Worm (Caenorhabditis elegans) whole organism, young adult: ENCODE results near the gene nspg-3.

ENCODE experiments used
- B0019.2 ChIP-seq: fragments of 200-800 bp; sonication (Bioruptor generic); conservative IDR thresholded peaks from 2 replicates; pipeline ENCODE4 v1.3.6; 2022; ENCODE audit warnings: missing genetic modification reagents, missing genetic modification characterization, missing compliant biosample characterization
- B0336.3 ChIP-seq: fragments of 200-800 bp; sonication (Bioruptor generic); IDR thresholded peaks from 2 replicates; pipeline ENCODE4 v1.3.6; 2022; ENCODE audit warnings: missing genetic modification characterization, missing compliant biosample characterization
- F23B12.7 ChIP-seq: sonication (generic microtip); optimal IDR thresholded peaks from 2 replicates; lab custom pipeline; 2017; ENCODE audit warnings: missing genetic modification characterization, mild to moderate bottlenecking, missing compliant biosample characterization, antibody characterized with exemption, moderate library complexity; ENCODE audit not compliant: insufficient read depth
- F39B2.1 ChIP-seq: fragments of 200-800 bp; sonication (Bioruptor generic); IDR thresholded peaks from 2 replicates; pipeline ENCODE4 v1.3.6; 2022; ENCODE audit warnings: missing genetic modification reagents, missing genetic modification characterization, missing compliant biosample characterization
- F49E8.2 ChIP-seq: sonication (generic microtip); optimal IDR thresholded peaks from 3 replicates; lab custom pipeline; 2017; ENCODE audit warnings: missing genetic modification characterization, mild to moderate bottlenecking, missing compliant biosample characterization, antibody characterized with exemption, moderate library complexity; ENCODE audit not compliant: insufficient read depth
- F57C9.4 ChIP-seq: sonication (generic microtip); optimal IDR thresholded peaks from 2 replicates; lab custom pipeline; 2017; ENCODE audit warnings: mild to moderate bottlenecking, missing genetic modification characterization, missing compliant biosample characterization
- Y53F4B.3 ChIP-seq: fragments of 200-800 bp; sonication (Bioruptor generic); IDR thresholded peaks from 2 replicates; pipeline ENCODE4 v1.3.6; 2022; ENCODE audit warnings: missing genetic modification reagents, missing genetic modification characterization, missing compliant biosample characterization
- Y67H2A.10 ChIP-seq: fragments of 200-800 bp; sonication (Bioruptor generic); conservative IDR thresholded peaks from 2 replicates; pipeline ENCODE4 v1.3.6; 2022; ENCODE audit warnings: missing genetic modification reagents, missing genetic modification characterization, missing compliant biosample characterization
- Y79H2A.3 ChIP-seq: fragments of 200-800 bp; sonication (Bioruptor generic); conservative IDR thresholded peaks from 2 replicates; pipeline ENCODE4 v1.3.6; 2022; ENCODE audit warnings: missing genetic modification reagents, missing genetic modification characterization, missing compliant biosample characterization
- ama-1 ChIP-seq, 3 experiments: fragments of 150-350 bp in 1 of 3; sonication (generic microtip) in 2 of 3; optimal IDR thresholded peaks; 2 replicates each; lab custom pipeline; 2014 to 2018; ENCODE audit warnings: missing biosample characterization in 2 of 3, missing genetic modification characterization in 2 of 3, missing genetic modification reagents in 2 of 3
- atf-7 ChIP-seq: sonication (generic microtip); optimal IDR thresholded peaks from 2 replicates; lab custom pipeline; 2017; ENCODE audit warnings: mild to moderate bottlenecking, missing genetic modification characterization, missing compliant biosample characterization
- athp-1 ChIP-seq: sonication (generic microtip); optimal IDR thresholded peaks from 2 replicates; lab custom pipeline; 2017; ENCODE audit warnings: mild to moderate bottlenecking, missing genetic modification characterization, missing compliant biosample characterization
- attf-6 ChIP-seq: fragments of 200-800 bp; sonication (Bioruptor generic); IDR thresholded peaks from 2 replicates; pipeline ENCODE4 v1.3.6; 2022; ENCODE audit warnings: missing genetic modification reagents, missing genetic modification characterization, missing compliant biosample characterization
- ceh-58 ChIP-seq: fragments of 200-800 bp; sonication (Bioruptor generic); IDR thresholded peaks from 2 replicates; pipeline ENCODE4 v1.3.6; 2022; ENCODE audit warnings: missing genetic modification characterization, missing compliant biosample characterization
- ceh-91 ChIP-seq: fragments of 200-800 bp; sonication (Bioruptor generic); IDR thresholded peaks from 2 replicates; pipeline ENCODE4 v1.3.6; 2022; ENCODE audit warnings: missing genetic modification reagents, missing genetic modification characterization, missing compliant biosample characterization
- dox-1 ChIP-seq: fragments of 200-800 bp; sonication (Bioruptor generic); IDR thresholded peaks from 2 replicates; pipeline ENCODE4 v1.3.6; 2022; ENCODE audit warnings: missing genetic modification reagents, missing genetic modification characterization, missing compliant biosample characterization
- efl-1 ChIP-seq: fragments of 150-350 bp; optimal IDR thresholded peaks from 2 replicates; lab custom pipeline; 2014; ENCODE audit warnings: missing biosample characterization, missing genetic modification reagents, missing genetic modification characterization
- egrh-3 ChIP-seq: fragments of 200-800 bp; sonication (Bioruptor generic); IDR thresholded peaks from 2 replicates; pipeline ENCODE4 v1.3.6; 2022; ENCODE audit warnings: missing genetic modification reagents, missing genetic modification characterization, missing compliant biosample characterization
- ets-4 ChIP-seq: fragments of 200-800 bp; sonication (Bioruptor generic); optimal IDR thresholded peaks from 2 replicates; lab custom pipeline; 2018; ENCODE audit warnings: mild to moderate bottlenecking, missing genetic modification characterization, missing compliant biosample characterization
- fkh-3 ChIP-seq: sonication (generic microtip); optimal IDR thresholded peaks from 2 replicates; lab custom pipeline; 2016; ENCODE audit warnings: mild to moderate bottlenecking, missing genetic modification characterization, missing compliant biosample characterization
- gei-17 ChIP-seq: fragments of 200-800 bp; sonication (Bioruptor generic); optimal IDR thresholded peaks from 2 replicates; lab custom pipeline; 2018; ENCODE audit warnings: mild to moderate bottlenecking, missing genetic modification characterization, missing compliant biosample characterization
- hlh-12 ChIP-seq: sonication (generic microtip); optimal IDR thresholded peaks from 2 replicates; lab custom pipeline; 2016; ENCODE audit warnings: missing genetic modification characterization, missing compliant biosample characterization
- hmg-20 ChIP-seq: fragments of 200-800 bp; sonication (Bioruptor generic); IDR thresholded peaks from 2 replicates; pipeline ENCODE4 v1.3.6; 2022; ENCODE audit warnings: missing genetic modification reagents, missing genetic modification characterization, missing compliant biosample characterization
- hrde-1 ChIP-seq: sonication (generic microtip); optimal IDR thresholded peaks from 2 replicates; lab custom pipeline; 2016; ENCODE audit warnings: missing genetic modification characterization, mild to moderate bottlenecking, missing compliant biosample characterization, moderate library complexity, missing genotype, missing genetic modification reagents, borderline replicate concordance
- let-526 ChIP-seq: fragments of 200-800 bp; sonication (Bioruptor generic); IDR thresholded peaks from 2 replicates; pipeline ENCODE4 v1.3.6; 2022; ENCODE audit warnings: missing genetic modification reagents, missing genetic modification characterization, missing compliant biosample characterization
- lin-35 ChIP-seq, 3 experiments: fragments of 150-350 bp in 2 of 3; sonication (generic microtip) in 1 of 3; optimal IDR thresholded peaks; 2 replicates each; lab custom pipeline; 2014 to 2018; ENCODE audit warnings: missing biosample characterization in 3 of 3, missing genetic modification characterization in 3 of 3, missing genetic modification reagents in 3 of 3
- lin-40 ChIP-seq: sonication (generic microtip); optimal IDR thresholded peaks from 2 replicates; lab custom pipeline; 2016; ENCODE audit warnings: missing genetic modification characterization, mild to moderate bottlenecking, missing compliant biosample characterization, missing genotype, missing genetic modification reagents
- lsl-1 ChIP-seq: fragments of 200-800 bp; sonication (Bioruptor generic); optimal IDR thresholded peaks from 2 replicates; lab custom pipeline; 2018; ENCODE audit warnings: mild to moderate bottlenecking, missing genetic modification characterization, moderate library complexity, missing compliant biosample characterization
- lsy-27 ChIP-seq: sonication (generic microtip); optimal IDR thresholded peaks from 2 replicates; lab custom pipeline; 2017; ENCODE audit warnings: missing genetic modification characterization, mild to moderate bottlenecking, missing compliant biosample characterization, antibody characterized with exemption, missing genotype, borderline replicate concordance; ENCODE audit not compliant: insufficient read depth
- madf-3 ChIP-seq: fragments of 200-800 bp; sonication (Bioruptor generic); IDR thresholded peaks from 2 replicates; pipeline ENCODE4 v1.3.6; 2022; ENCODE audit warnings: missing genetic modification reagents, missing genetic modification characterization, missing compliant biosample characterization
- madf-6 ChIP-seq: fragments of 200-800 bp; sonication (Bioruptor generic); IDR thresholded peaks from 2 replicates; pipeline ENCODE4 v1.3.6; 2022; ENCODE audit warnings: missing genetic modification reagents, missing genetic modification characterization, missing compliant biosample characterization
- mcd-1 ChIP-seq: fragments of 200-800 bp; sonication (Bioruptor generic); IDR thresholded peaks from 2 replicates; pipeline ENCODE4 v1.3.6; 2022; ENCODE audit warnings: missing genetic modification reagents, missing genetic modification characterization, missing compliant biosample characterization
- nfya-1 ChIP-seq: sonication (generic microtip); optimal IDR thresholded peaks from 2 replicates; lab custom pipeline; 2017; ENCODE audit warnings: antibody characterized with exemption, missing compliant biosample characterization, missing genetic modification characterization, borderline replicate concordance; ENCODE audit not compliant: insufficient read depth
- nhr-179 ChIP-seq: sonication (generic microtip); optimal IDR thresholded peaks from 2 replicates; lab custom pipeline; 2016; ENCODE audit warnings: mild to moderate bottlenecking, missing genetic modification characterization, missing compliant biosample characterization
- nhr-80 ChIP-seq: sonication (generic microtip); optimal IDR thresholded peaks from 2 replicates; lab custom pipeline; 2016; ENCODE audit warnings: missing genetic modification characterization, missing compliant biosample characterization
- rec-8 ChIP-seq, 2 experiments: sonication (generic microtip); optimal IDR thresholded peaks; 2 replicates each; lab custom pipeline; 2016; ENCODE audit warnings: mild to moderate bottlenecking in 2 of 2, missing genetic modification characterization in 2 of 2, missing genetic modification reagents in 2 of 2, missing genotype in 2 of 2, missing biosample characterization in 1 of 2, missing compliant biosample characterization in 1 of 2, moderate library complexity in 1 of 2
- repo-1 ChIP-seq: sonication (generic microtip); optimal IDR thresholded peaks from 2 replicates; lab custom pipeline; 2017; ENCODE audit warnings: mild to moderate bottlenecking, missing genetic modification characterization, missing compliant biosample characterization
- rpc-1 ChIP-seq, 2 experiments: fragments of 150-350 bp in 1 of 2; sonication (generic microtip) in 1 of 2; optimal IDR thresholded peaks; 2 replicates each; lab custom pipeline; 2014 to 2018; ENCODE audit warnings: missing biosample characterization in 1 of 2, missing genetic modification characterization in 1 of 2, missing genetic modification reagents in 1 of 2, missing genotype in 1 of 2
- sptf-2 ChIP-seq: fragments of 200-800 bp; sonication (Bioruptor generic); optimal IDR thresholded peaks from 2 replicates; lab custom pipeline; 2018; ENCODE audit warnings: mild to moderate bottlenecking, missing genetic modification characterization, missing compliant biosample characterization
- unc-62 ChIP-seq: fragments of 150-350 bp; optimal IDR thresholded peaks from 2 replicates; lab custom pipeline; 2014; ENCODE audit warnings: missing biosample characterization, missing genetic modification reagents, missing genetic modification characterization
- xnd-1 ChIP-seq: sonication (generic microtip); optimal IDR thresholded peaks from 2 replicates; lab custom pipeline; 2016; ENCODE audit warnings: missing genotype, missing genetic modification reagents, missing genetic modification characterization, missing compliant biosample characterization
- ztf-18 ChIP-seq: sonication (generic microtip); optimal IDR thresholded peaks from 2 replicates; lab custom pipeline; 2016; ENCODE audit warnings: missing genotype, mild to moderate bottlenecking, missing genetic modification characterization, missing compliant biosample characterization
- ztf-26 ChIP-seq: sonication (generic microtip); optimal IDR thresholded peaks from 2 replicates; lab custom pipeline; 2017; ENCODE audit warnings: missing genetic modification characterization, missing compliant biosample characterization
- ztf-28 ChIP-seq: fragments of 200-800 bp; sonication (Bioruptor generic); IDR thresholded peaks from 2 replicates; pipeline ENCODE4 v1.3.6; 2022; ENCODE audit warnings: missing genetic modification reagents, missing genetic modification characterization, missing compliant biosample characterization
- ztf-3 ChIP-seq: fragments of 200-800 bp; sonication (Bioruptor generic); optimal IDR thresholded peaks from 2 replicates; lab custom pipeline; 2018; ENCODE audit warnings: mild to moderate bottlenecking, missing genetic modification characterization, missing compliant biosample characterization

nspg-3 gene

DNA sequence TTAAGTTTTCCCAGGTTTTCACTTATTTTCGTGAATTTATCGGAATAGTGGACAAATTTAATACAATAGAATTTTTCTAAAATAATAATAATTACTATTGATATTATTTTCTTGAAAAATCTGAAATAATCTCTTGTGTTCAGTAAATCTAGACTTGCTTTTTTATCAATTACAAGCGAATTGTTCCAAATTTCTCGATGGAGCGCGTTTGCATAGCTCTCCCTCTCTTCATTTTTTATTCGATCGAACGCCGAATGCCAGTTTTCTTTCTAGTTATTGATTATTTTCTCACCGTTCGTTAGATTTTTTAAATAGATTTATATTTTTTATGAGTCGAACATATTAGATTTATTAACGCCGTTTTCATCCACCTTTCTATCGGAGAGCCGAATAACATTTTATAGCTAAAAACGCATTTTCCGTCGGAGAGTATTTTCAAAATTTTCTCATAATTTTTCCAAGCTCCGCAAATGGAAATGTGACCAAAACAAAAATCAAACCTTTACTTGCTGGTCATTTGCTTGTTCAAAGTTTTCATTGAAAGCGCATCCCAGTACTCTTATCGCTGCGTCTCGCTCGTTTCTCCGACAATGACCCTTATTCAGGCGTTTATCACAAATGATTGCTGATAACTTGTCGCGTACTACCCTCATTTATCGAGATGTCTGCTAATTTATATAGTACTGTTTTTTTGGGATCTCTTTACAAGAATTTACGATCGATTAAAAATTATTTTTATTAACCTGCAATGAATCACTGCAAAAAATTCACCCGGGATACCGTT is 31.3 kb downstream of the nspg-3 start (continued):
- TF ChIP-seq ceh-91 (GFP tag; lab: Robert Waterston, UW) = peak; percentile 34; the same call in 1 of the 2 replicates
- no peak for TF ChIP-seq rec-8 (tag; optimal IDR thresholded peaks at IDR 0.05; lab: Kevin White, UChicago)
- peak; percentile 79 for TF ChIP-seq lsl-1 (GFP tag; lab: Kevin White, UChicago)
- peak; percentile 87 for TF ChIP-seq mcd-1
- TF ChIP-seq F39B2.1 (GFP tag; lab: Robert Waterston, UW) = no peak
- TF ChIP-seq madf-6 (GFP tag; lab: Robert Waterston, UW) = peak; percentile 95
- no peak for TF ChIP-seq attf-6 (GFP tag; lab: Robert Waterston, UW)
- no peak for TF ChIP-seq gei-17
- peak; percentile 84 for TF ChIP-seq xnd-1 (tag; lab: Kevin White, UChicago)
- TF ChIP-seq hlh-12 = no peak
- no peak for TF ChIP-seq athp-1 (tag; lab: Kevin White, UChicago)
- TF ChIP-seq Y53F4B.3 (GFP tag; lab: Robert Waterston, UW) = no peak
- no peak for TF ChIP-seq ztf-26 (tag; lab: Kevin White, UChicago)
- no peak for TF ChIP-seq lin-35 (GFP tag; optimal IDR thresholded peaks at IDR 0.05; lab: Kevin White, UChicago)
- TF ChIP-seq ama-1 (optimal IDR thresholded peaks at IDR 0.05; lab: Kevin White, UChicago) = no peak
- TF ChIP-seq ama-1 (GFP tag; optimal IDR thresholded peaks at IDR 0.05; lab: Kevin White, UChicago) = no peak
- no peak for TF ChIP-seq fkh-3 (tag; lab: Kevin White, UChicago)
- TF ChIP-seq F57C9.4 (tag; lab: Kevin White, UChicago) = no peak
- no peak for TF ChIP-seq lin-40
- no peak for TF ChIP-seq ztf-18
- no peak for TF ChIP-seq ztf-28 (GFP tag; lab: Robert Waterston, UW)
- no peak for TF ChIP-seq lsy-27
- TF ChIP-seq hrde-1 = no peak
- no peak for TF ChIP-seq repo-1 (tag; lab: Kevin White, UChicago)
- peak; percentile 4 for TF ChIP-seq efl-1
- TF ChIP-seq ets-4 (GFP tag; lab: Kevin White, UChicago) = peak; percentile 15
- TF ChIP-seq let-526 (GFP tag; lab: Robert Waterston, UW) = no peak
- TF ChIP-seq B0336.3 (GFP tag; lab: Robert Waterston, UW) = no peak
- TF ChIP-seq nfya-1 (tag; lab: Kevin White, UChicago) = no peak
- no peak for TF ChIP-seq sptf-2
- TF ChIP-seq Y79H2A.3 (GFP tag; lab: Robert Waterston, UW) = no peak
- no peak; the same call in 1 of the 2 replicates for TF ChIP-seq dox-1 (GFP tag; lab: Robert Waterston, UW)
- TF ChIP-seq F23B12.7 (tag; lab: Kevin White, UChicago) = peak; percentile 68
- TF ChIP-seq ztf-3 = no peak
- no peak for TF ChIP-seq madf-3 (GFP tag; lab: Robert Waterston, UW)
- TF ChIP-seq Y67H2A.10 (GFP tag; lab: Robert Waterston, UW) = no peak
- no peak for TF ChIP-seq egrh-3 (GFP tag; lab: Robert Waterston, UW)
- TF ChIP-seq nhr-80 (tag; lab: Kevin White, UChicago) = peak; percentile 54
- TF ChIP-seq atf-7 (tag; lab: Kevin White, UChicago) = no peak
- TF ChIP-seq rpc-1 (optimal IDR thresholded peaks at IDR 0.05; lab: Kevin White, UChicago) = no peak
- no peak for TF ChIP-seq rpc-1 (tag; optimal IDR thresholded peaks at IDR 0.05; lab: Kevin White, UChicago)
- no peak for TF ChIP-seq hmg-20 (GFP tag; lab: Robert Waterston, UW)
- TF ChIP-seq F49E8.2 = no peak
- no peak for TF ChIP-seq B0019.2 (GFP tag; lab: Robert Waterston, UW)
- TF ChIP-seq nhr-179 = no peak
- TF ChIP-seq ceh-58 (GFP tag; lab: Robert Waterston, UW) = no peak
- no peak for TF ChIP-seq unc-62 (GFP tag; lab: Kevin White, UChicago)
